Fruit fly (Drosophila melanogaster) whole organism, adult: ENCODE data around the gene TpnC25D.

Source experiments
- CG11617 ChIP-seq: fragments of 200-800 bp; sonication (Bioruptor generic); optimal IDR thresholded peaks from 2 replicates; lab custom pipeline; 2017; ENCODE audit warnings: mild to moderate bottlenecking, missing biosample characterization, missing genetic modification reagents, missing genetic modification characterization
- CG12768 ChIP-seq: fragments of 200-800 bp; sonication (Bioruptor generic); optimal IDR thresholded peaks from 2 replicates; lab custom pipeline; 2017; ENCODE audit warnings: missing biosample characterization, missing genetic modification characterization, mild to moderate bottlenecking, moderate library complexity, missing genetic modification reagents
- CG14711 ChIP-seq: fragments of 200-800 bp; sonication (Bioruptor generic); optimal IDR thresholded peaks from 2 replicates; lab custom pipeline; 2018; ENCODE audit warnings: missing biosample characterization, mild to moderate bottlenecking, missing genetic modification characterization, moderate library complexity
- CG1620 ChIP-seq: fragments of 200-800 bp; sonication (Bioruptor generic); optimal IDR thresholded peaks from 2 replicates; lab custom pipeline; 2016; ENCODE audit warnings: missing biosample characterization, missing genetic modification characterization
- CG33017 ChIP-seq: fragments of 200-800 bp; sonication (Bioruptor generic); optimal IDR thresholded peaks from 2 replicates; lab custom pipeline; 2018; ENCODE audit warnings: missing biosample characterization, mild to moderate bottlenecking, missing genetic modification characterization, moderate library complexity
- CG5204 ChIP-seq: fragments of 200-800 bp; sonication (Bioruptor generic); optimal IDR thresholded peaks from 2 replicates; lab custom pipeline; 2016; ENCODE audit warnings: missing biosample characterization, missing genetic modification characterization
- CG7045 ChIP-seq: fragments of 200-800 bp; sonication (Bioruptor generic); optimal IDR thresholded peaks from 2 replicates; lab custom pipeline; 2017; ENCODE audit warnings: missing biosample characterization, mild to moderate bottlenecking, missing genetic modification characterization
- CG7101 ChIP-seq: fragments of 200-800 bp; sonication (Bioruptor generic); optimal IDR thresholded peaks from 2 replicates; lab custom pipeline; 2018; ENCODE audit warnings: missing biosample characterization, mild to moderate bottlenecking, missing genetic modification characterization, moderate library complexity
- Clk ChIP-seq: fragments of 200-800 bp; sonication (Bioruptor generic); optimal IDR thresholded peaks from 2 replicates; lab custom pipeline; 2017; ENCODE audit warnings: missing biosample characterization, missing genetic modification characterization
- Crg-1 ChIP-seq: fragments of 200-800 bp; sonication (Bioruptor generic); optimal IDR thresholded peaks from 2 replicates; lab custom pipeline; 2016; ENCODE audit warnings: missing biosample characterization, missing genetic modification characterization
- Hr96 ChIP-seq: fragments of 200-800 bp; sonication (Bioruptor generic); optimal IDR thresholded peaks from 2 replicates; lab custom pipeline; 2016; ENCODE audit warnings: missing biosample characterization, missing genetic modification characterization
- Mnt ChIP-seq: fragments of 200-800 bp; sonication (Bioruptor generic); optimal IDR thresholded peaks from 2 replicates; lab custom pipeline; 2016; ENCODE audit warnings: missing biosample characterization, mild to moderate bottlenecking, missing genetic modification characterization
- bab1 ChIP-seq: fragments of 200-800 bp; sonication (Bioruptor generic); optimal IDR thresholded peaks from 3 replicates; lab custom pipeline; 2019; ENCODE audit warnings: missing biosample characterization, mild to moderate bottlenecking, missing genetic modification characterization, moderate library complexity
- cic ChIP-seq: fragments of 200-800 bp; sonication (Bioruptor generic); optimal IDR thresholded peaks from 2 replicates; lab custom pipeline; 2017; ENCODE audit warnings: missing biosample characterization, mild to moderate bottlenecking, missing genetic modification characterization, moderate library complexity
- cnc ChIP-seq, 2 experiments: fragments of >200 bp; optimal IDR thresholded peaks; 2 replicates each; lab custom pipeline; 2017
- kay ChIP-seq: fragments of 200-800 bp; sonication (Bioruptor generic); peaks from one replicate; lab custom pipeline; 2016; ENCODE audit warnings: missing biosample characterization, missing genetic modification characterization, borderline replicate concordance
- ovo ChIP-seq: fragments of 200-800 bp; sonication (Bioruptor generic); optimal IDR thresholded peaks from 2 replicates; lab custom pipeline; 2016; ENCODE audit warnings: missing biosample characterization, missing genetic modification characterization
- pad ChIP-seq: fragments of 200-800 bp; sonication (Bioruptor generic); optimal IDR thresholded peaks from 3 replicates; lab custom pipeline; 2017; ENCODE audit warnings: missing biosample characterization, missing genetic modification characterization, mild to moderate bottlenecking, moderate library complexity, missing genetic modification reagents
- tj ChIP-seq: fragments of 200-800 bp; sonication (Bioruptor generic); optimal IDR thresholded peaks from 3 replicates; lab custom pipeline; 2017; ENCODE audit warnings: missing biosample characterization, mild to moderate bottlenecking, missing genetic modification characterization, moderate library complexity
- toe ChIP-seq: fragments of 200-800 bp; sonication (Bioruptor generic); optimal IDR thresholded peaks from 2 replicates; lab custom pipeline; 2016; ENCODE audit warnings: missing biosample characterization, missing genetic modification characterization

Gene TpnC25D

DNA sequence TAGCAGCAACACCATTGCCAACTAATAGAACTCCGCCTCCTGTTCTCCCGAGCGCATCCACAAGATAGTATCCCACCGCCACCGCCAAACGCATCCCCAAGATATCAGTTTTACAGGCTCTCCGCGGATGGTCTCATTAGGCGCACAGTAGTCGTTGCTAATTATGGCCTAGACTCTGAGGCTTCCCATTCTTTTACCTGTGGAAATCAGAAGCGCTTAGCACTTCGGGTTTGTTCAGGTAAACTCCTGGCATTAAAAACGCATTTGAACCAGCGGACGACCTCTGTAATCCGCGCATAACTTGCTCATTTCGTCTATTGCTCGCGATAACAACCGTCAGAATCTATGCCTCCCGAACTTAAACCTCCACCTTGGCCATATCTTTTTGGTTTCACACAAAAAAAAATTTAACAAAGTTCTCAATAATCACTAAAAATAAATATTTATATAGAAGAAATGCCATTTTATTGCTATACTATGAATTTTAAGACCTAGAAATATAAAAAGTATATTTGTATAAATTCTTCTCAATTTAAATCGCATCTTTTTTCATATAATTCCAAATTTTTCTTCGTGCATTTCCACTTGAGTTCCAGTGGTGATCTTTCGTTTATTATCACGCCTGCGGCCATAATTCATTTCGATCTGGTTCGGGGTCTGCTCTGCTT is 21.5 kb downstream of the TpnC25D start:
- TF ChIP-seq toe (GFP tag; lab: Kevin White, UChicago) (no peak), CG5204 (no peak), kay (peak; percentile 51)

DNA sequence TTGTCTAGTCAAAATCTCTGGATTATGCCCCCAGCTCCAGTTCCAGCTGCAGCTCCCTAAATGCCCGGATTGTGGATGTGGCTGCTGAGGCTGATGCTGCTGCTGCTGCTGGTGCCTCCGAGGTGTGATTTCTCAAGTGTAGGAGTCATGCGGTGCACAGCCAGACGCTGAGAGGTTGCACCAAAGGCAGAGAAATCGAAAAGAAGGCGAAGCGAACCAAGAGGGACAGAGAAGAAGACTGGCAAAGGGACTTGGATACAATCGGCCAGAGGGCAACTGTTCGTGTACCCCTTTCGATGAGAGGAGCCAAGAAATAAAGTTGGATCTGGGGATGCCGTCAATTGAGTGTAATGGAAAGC is 22.0 kb downstream of the TpnC25D start:
- no peak for TF ChIP-seq CG5204
- TF ChIP-seq cnc (optimal IDR thresholded peaks at IDR 0.05; lab: Kevin White, UChicago) = no peak
- TF ChIP-seq Clk = no peak
- no peak for TF ChIP-seq CG33017 (tag; lab: Kevin White, UChicago)
- TF ChIP-seq CG7101 (tag; lab: Kevin White, UChicago) = no peak
- no peak for TF ChIP-seq ovo (GFP tag; lab: Kevin White, UChicago)
- TF ChIP-seq CG1620 (GFP tag; lab: Kevin White, UChicago) = no peak

DNA sequence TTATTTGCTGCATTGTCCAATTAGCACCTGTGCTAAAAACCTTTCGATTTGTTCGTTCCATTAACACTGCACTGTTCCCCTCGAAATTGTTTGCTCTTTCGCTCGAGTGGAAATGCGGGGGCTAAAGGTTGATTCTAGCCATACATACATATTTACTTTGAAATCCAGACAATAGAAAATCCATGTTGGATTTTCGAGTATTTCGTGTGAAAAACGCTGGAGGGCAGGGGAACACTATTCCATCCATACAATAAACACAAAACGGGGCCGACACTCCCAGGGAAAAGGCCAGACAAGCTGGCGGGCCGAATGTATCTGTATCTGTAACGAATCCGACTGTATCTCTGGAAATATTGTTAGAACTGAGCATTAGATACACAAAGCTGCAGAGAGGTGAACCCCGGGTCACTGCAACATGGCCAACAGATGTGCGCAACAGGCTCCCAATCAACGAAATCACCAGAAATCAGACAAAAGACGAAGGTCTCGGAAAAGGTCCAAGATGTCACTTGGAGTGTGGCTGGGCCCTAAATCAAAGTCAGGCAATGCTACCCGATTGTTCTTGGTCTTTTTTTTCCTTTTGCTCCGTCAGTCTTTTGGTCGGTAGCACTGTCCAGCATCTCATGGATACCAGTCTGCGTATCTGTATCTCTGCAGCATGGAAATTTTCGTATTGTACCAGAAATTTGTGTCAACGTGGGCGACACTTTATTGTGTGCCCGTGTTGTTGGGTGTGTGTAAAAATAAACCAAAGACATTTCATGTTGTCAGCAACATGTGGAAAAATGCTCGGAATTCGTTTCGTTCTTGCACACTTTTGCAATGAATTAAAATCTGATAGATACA is 23.2 kb downstream of the TpnC25D start:
- no peak for TF ChIP-seq Mnt (GFP tag; lab: Kevin White, UChicago)
- TF ChIP-seq CG14711 (tag; lab: Kevin White, UChicago) = no peak
- TF ChIP-seq Hr96 (GFP tag; lab: Kevin White, UChicago) = no peak
- no peak for TF ChIP-seq tj (GFP tag; lab: Kevin White, UChicago)

DNA sequence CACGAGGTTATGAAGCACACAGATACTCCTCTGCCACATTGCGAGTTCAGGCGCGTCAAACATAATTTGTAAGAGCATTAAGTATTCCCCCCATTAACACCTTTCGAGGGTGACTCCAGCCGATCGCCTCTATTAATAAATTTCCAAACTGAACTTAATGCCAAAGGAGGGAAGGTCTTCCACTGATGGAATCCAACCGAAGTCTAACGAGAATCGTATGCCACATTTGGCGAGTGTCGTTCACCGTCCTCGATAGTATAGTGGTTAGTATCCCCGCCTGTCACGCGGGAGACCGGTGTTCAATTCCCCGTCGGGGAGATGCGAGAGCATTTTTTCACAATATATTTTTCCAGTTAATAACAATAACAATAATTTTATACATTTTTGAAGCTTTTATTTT is 24.0 kb downstream of the TpnC25D start:
- TF ChIP-seq bab1 (GFP tag; lab: Kevin White, UChicago) (peak; percentile 9), pad (no peak)

- TF ChIP-seq Hr96 (GFP tag; lab: Kevin White, UChicago) (peak; percentile 27), CG7101 (tag; lab: Kevin White, UChicago) (peak; percentile 70), Crg-1 (peak; percentile 13), cic (GFP tag; lab: Kevin White, UChicago) (peak; percentile 67), CG12768 (GFP tag; lab: Kevin White, UChicago) (peak; percentile 30), cnc (optimal IDR thresholded peaks at IDR 0.05; lab: Kevin White, UChicago) (no peak), CG1620 (GFP tag; lab: Kevin White, UChicago) (no peak), CG14711 (tag; lab: Kevin White, UChicago) (peak; percentile 52), ovo (GFP tag; lab: Kevin White, UChicago) (peak; percentile 25), CG7045 (GFP tag; lab: Kevin White, UChicago) (peak; percentile 23), CG33017 (tag; lab: Kevin White, UChicago) (peak; percentile 57), toe (GFP tag; lab: Kevin White, UChicago) (peak; percentile 4), pad (peak; percentile 10), CG5204 (peak; percentile 55), CG11617 (GFP tag; lab: Kevin White, UChicago) (peak; percentile 69), bab1 (GFP tag; lab: Kevin White, UChicago) (no peak), Clk (peak; percentile 16), Mnt (GFP tag; lab: Kevin White, UChicago) (no peak), kay (peak; percentile 53), tj (GFP tag; lab: Kevin White, UChicago) (peak; percentile 15)
Measured at dm6 chr2L:5242194-5242914, 25.9 kb downstream of the TpnC25D start.

DNA sequence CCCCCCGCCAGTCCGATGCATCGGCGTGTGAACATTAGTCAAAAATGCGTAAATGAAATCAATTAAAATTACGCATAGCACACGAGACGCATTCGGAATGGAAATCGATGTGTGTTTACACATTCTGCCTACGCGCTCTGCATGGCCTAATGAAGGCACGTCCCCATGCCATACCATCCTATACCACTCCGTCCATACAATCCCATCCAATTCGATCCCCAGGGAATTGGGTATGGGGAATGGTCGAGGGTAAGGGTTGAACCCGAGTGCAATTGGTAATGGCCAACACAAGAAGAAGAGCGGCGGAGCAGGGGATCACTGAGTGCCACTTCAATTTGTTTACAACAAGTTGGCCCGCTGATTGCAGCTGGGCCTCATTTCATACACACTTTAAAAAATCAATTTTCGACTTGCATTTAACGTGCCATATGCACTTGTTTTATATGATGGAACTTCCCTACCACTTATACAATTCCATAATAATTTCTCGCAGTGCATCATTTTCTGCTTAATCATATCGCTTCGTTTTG is 28.9 kb downstream of the TpnC25D start:
- TF ChIP-seq CG12768 (GFP tag; lab: Kevin White, UChicago) = peak; percentile 60
- peak; percentile 43 for TF ChIP-seq toe (GFP tag; lab: Kevin White, UChicago)
- no peak for TF ChIP-seq bab1 (GFP tag; lab: Kevin White, UChicago)
- peak; percentile 53 for TF ChIP-seq CG11617 (GFP tag; lab: Kevin White, UChicago)
- TF ChIP-seq Crg-1 = peak; percentile 41
- TF ChIP-seq Hr96 (GFP tag; lab: Kevin White, UChicago) = peak; percentile 43
- peak; percentile 23 for TF ChIP-seq CG5204
- no peak for TF ChIP-seq cnc (optimal IDR thresholded peaks at IDR 0.05; lab: Kevin White, UChicago)
- TF ChIP-seq cic (GFP tag; lab: Kevin White, UChicago) = peak; percentile 65
- TF ChIP-seq CG7045 (GFP tag; lab: Kevin White, UChicago) = peak; percentile 35
- TF ChIP-seq CG14711 (tag; lab: Kevin White, UChicago) = peak; percentile 13
- TF ChIP-seq CG1620 (GFP tag; lab: Kevin White, UChicago) = no peak
- TF ChIP-seq Mnt (GFP tag; lab: Kevin White, UChicago) = peak; percentile 39
- TF ChIP-seq kay = no peak
- no peak for TF ChIP-seq ovo (GFP tag; lab: Kevin White, UChicago)
- no peak for TF ChIP-seq tj (GFP tag; lab: Kevin White, UChicago)
- TF ChIP-seq CG7101 (tag; lab: Kevin White, UChicago) = peak; percentile 52
- TF ChIP-seq CG33017 (tag; lab: Kevin White, UChicago) = peak; percentile 61
- TF ChIP-seq pad = no peak
- TF ChIP-seq Clk = peak; percentile 36
